Worm (Caenorhabditis elegans): ENCODE results near the gene F28C1.3.

F28C1.3 gene

ce11 chrV:12513900-12514299 lies 45.4 kb downstream of the F28C1.3 start:
- TF ChIP-seq unc-62 (GFP tag; optimal IDR thresholded peaks at IDR 0.05) = no peak

- TF ChIP-seq unc-62 (GFP tag; optimal IDR thresholded peaks at IDR 0.05) = no peak
Observed at ce11 chrV:12517148-12517547, 48.7 kb downstream of the F28C1.3 start, which contains the start of gene cal-1. Gene cal-1, minus strand, starts transcription at chrV:12517248.

- no peak for TF ChIP-seq unc-62 (GFP tag; optimal IDR thresholded peaks at IDR 0.05)
Observed at ce11 chrV:12517757-12518156, 49.3 kb downstream of the F28C1.3 start.

DNA sequence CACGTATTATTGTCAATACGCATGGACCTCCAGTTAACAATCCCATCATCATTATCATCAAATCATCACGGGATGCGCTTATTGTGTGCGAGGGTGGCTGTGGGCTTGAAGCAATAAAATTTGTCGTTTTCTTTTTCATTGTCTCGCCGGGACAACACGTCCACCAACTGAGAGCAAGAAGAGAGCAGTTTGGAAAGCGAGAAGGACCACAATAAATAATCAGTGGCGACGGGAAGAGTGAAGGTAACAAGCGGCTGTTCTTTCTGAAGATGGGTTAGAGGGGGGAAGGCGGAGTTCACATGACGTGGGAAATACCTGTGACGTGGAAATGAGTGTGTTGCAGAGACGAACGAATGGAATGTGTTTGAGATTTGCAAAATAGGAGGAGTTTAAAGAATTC lies 50.3 kb downstream of the F28C1.3 start:
- no peak for TF ChIP-seq unc-62 (GFP tag; optimal IDR thresholded peaks at IDR 0.05)

All from whole organism, dauer.